Worm (Caenorhabditis elegans) whole organism, L4 larva: ENCODE results near the gene pals-20.

Experiments used
- D1046.2 ChIP-seq: fragments of 200-800 bp; sonication (Bioruptor generic); IDR thresholded peaks from 2 replicates; pipeline ENCODE4 v1.3.6; 2022; ENCODE audit warnings: missing genetic modification characterization, missing compliant biosample characterization
- F44E2.7 ChIP-seq: fragments of 200-800 bp; sonication (Bioruptor generic); IDR thresholded peaks from 2 replicates; pipeline ENCODE4 v2.1.2; 2022; ENCODE audit warnings: missing genetic modification characterization, missing compliant biosample characterization
- F49E8.2 ChIP-seq: sonication (generic microtip); optimal IDR thresholded peaks from 2 replicates; lab custom pipeline; 2016; ENCODE audit warnings: missing compliant biosample characterization, mild to moderate bottlenecking, missing genetic modification characterization, borderline replicate concordance
- T20F7.1 ChIP-seq: fragments of 200-800 bp; sonication (Bioruptor generic); optimal IDR thresholded peaks from 2 replicates; lab custom pipeline; 2018; ENCODE audit warnings: mild to moderate bottlenecking, missing genetic modification characterization, missing compliant biosample characterization
- Y48G9A.11 ChIP-seq: fragments of 200-800 bp; sonication (Bioruptor generic); IDR thresholded peaks from 2 replicates; pipeline ENCODE4 v1.3.6; 2022; ENCODE audit warnings: missing genetic modification reagents, missing genetic modification characterization, missing compliant biosample characterization
- Y5F2A.4 ChIP-seq: fragments of 200-800 bp; sonication (Bioruptor generic); optimal IDR thresholded peaks from 2 replicates; lab custom pipeline; 2018; ENCODE audit warnings: mild to moderate bottlenecking, missing genetic modification characterization, missing compliant biosample characterization
- ZK337.2 ChIP-seq: fragments of 200-800 bp; sonication (Bioruptor generic); IDR thresholded peaks from 2 replicates; pipeline ENCODE4 v1.3.6; 2022; ENCODE audit warnings: missing genetic modification reagents, missing genetic modification characterization, missing compliant biosample characterization
- ama-1 ChIP-seq: fragments of 150-350 bp; optimal IDR thresholded peaks from 2 replicates; lab custom pipeline; 2014; ENCODE audit warnings: inconsistent platforms, mixed read lengths
- ceh-82 ChIP-seq: sonication (generic microtip); optimal IDR thresholded peaks from 2 replicates; lab custom pipeline; 2017; ENCODE audit warnings: missing biosample characterization, missing genetic modification characterization
- ctbp-1 ChIP-seq: fragments of 200-800 bp; sonication (Bioruptor generic); IDR thresholded peaks from 2 replicates; pipeline ENCODE4 v1.3.6; 2022; ENCODE audit warnings: missing genetic modification reagents, missing genetic modification characterization, missing compliant biosample characterization
- daf-16 ChIP-seq, 3 experiments: sonication (generic microtip); optimal IDR thresholded peaks; 2 replicates each; lab custom pipeline; 2016 to 2017; ENCODE audit warnings: missing genetic modification characterization in 3 of 3, missing genetic modification reagents in 3 of 3, mild to moderate bottlenecking in 2 of 3, missing compliant biosample characterization in 2 of 3, missing biosample characterization in 1 of 3, moderate library complexity in 1 of 3
- daf-19 ChIP-seq: fragments of 200-800 bp; sonication (Bioruptor generic); conservative IDR thresholded peaks from 2 replicates; pipeline ENCODE4 v1.3.6; 2022; ENCODE audit warnings: missing genetic modification characterization, missing compliant biosample characterization
- daf-8 ChIP-seq: fragments of 200-800 bp; sonication (Bioruptor generic); IDR thresholded peaks from 2 replicates; pipeline ENCODE4 v1.3.6; 2022; ENCODE audit warnings: missing genetic modification characterization, missing compliant biosample characterization
- dmd-6 ChIP-seq: fragments of 200-800 bp; sonication (Bioruptor generic); IDR thresholded peaks from 2 replicates; pipeline ENCODE4 v1.3.6; 2022; ENCODE audit warnings: missing genetic modification reagents, missing genetic modification characterization, missing compliant biosample characterization
- duxl-1 ChIP-seq: sonication (generic microtip); optimal IDR thresholded peaks from 2 replicates; lab custom pipeline; 2016; ENCODE audit warnings: mild to moderate bottlenecking, missing genetic modification characterization, moderate library complexity, missing compliant biosample characterization; ENCODE audit not compliant: poor library complexity
- dve-1 ChIP-seq: sonication (generic microtip); optimal IDR thresholded peaks from 2 replicates; lab custom pipeline; 2017; ENCODE audit warnings: antibody characterized with exemption, mild to moderate bottlenecking, missing genetic modification characterization, missing compliant biosample characterization; ENCODE audit not compliant: insufficient read depth
- egl-43 ChIP-seq: fragments of 200-800 bp; sonication (Bioruptor generic); IDR thresholded peaks from 2 replicates; pipeline ENCODE4 v1.3.6; 2022; ENCODE audit warnings: missing genetic modification reagents, missing genetic modification characterization, missing compliant biosample characterization
- fkh-10 ChIP-seq: fragments of 150-350 bp; optimal IDR thresholded peaks from 2 replicates; lab custom pipeline; 2014; ENCODE audit warnings: missing biosample characterization, missing genetic modification reagents, missing genetic modification characterization
- gei-8 ChIP-seq: fragments of 200-800 bp; sonication (Bioruptor generic); optimal IDR thresholded peaks from 2 replicates; lab custom pipeline; 2018; ENCODE audit warnings: mild to moderate bottlenecking, missing genetic modification characterization, missing compliant biosample characterization
- hlh-11 ChIP-seq: fragments of 200-800 bp; sonication (Bioruptor generic); optimal IDR thresholded peaks from 2 replicates; lab custom pipeline; 2018; ENCODE audit warnings: mild to moderate bottlenecking, missing genetic modification characterization, missing compliant biosample characterization
- hlh-30 ChIP-seq: sonication (generic microtip); optimal IDR thresholded peaks from 2 replicates; lab custom pipeline; 2017; ENCODE audit warnings: antibody characterized with exemption, mild to moderate bottlenecking, missing genetic modification characterization, missing compliant biosample characterization; ENCODE audit not compliant: insufficient read depth
- lin-38 ChIP-seq: fragments of 200-800 bp; sonication (Bioruptor generic); IDR thresholded peaks from 2 replicates; pipeline ENCODE4 v1.3.6; 2022; ENCODE audit warnings: missing genetic modification reagents, missing genetic modification characterization, missing compliant biosample characterization
- madf-5 ChIP-seq, 2 experiments: fragments of 200-800 bp; sonication (Bioruptor generic); IDR thresholded peaks; 2 replicates each; pipeline ENCODE4 v1.3.6; 2022; ENCODE audit warnings: missing compliant biosample characterization in 2 of 2, missing genetic modification characterization in 2 of 2
- madf-9 ChIP-seq: fragments of 200-800 bp; sonication (Bioruptor generic); conservative IDR thresholded peaks from 2 replicates; pipeline ENCODE4 v1.3.6; 2022; ENCODE audit warnings: missing genetic modification reagents, missing genetic modification characterization, missing compliant biosample characterization
- mxl-2 ChIP-seq: fragments of 200-800 bp; sonication (Bioruptor generic); conservative IDR thresholded peaks from 2 replicates; pipeline ENCODE4 v1.3.6; 2022; ENCODE audit warnings: missing genetic modification reagents, missing genetic modification characterization, missing compliant biosample characterization
- nhr-102 ChIP-seq: sonication (generic microtip); optimal IDR thresholded peaks from 2 replicates; lab custom pipeline; 2016; ENCODE audit warnings: mild to moderate bottlenecking, missing genetic modification characterization, moderate library complexity, missing compliant biosample characterization
- nhr-28 ChIP-seq: fragments of 150-350 bp; optimal IDR thresholded peaks from 2 replicates; lab custom pipeline; 2014; ENCODE audit warnings: missing biosample characterization, missing genetic modification characterization
- nhr-42 ChIP-seq: fragments of 200-800 bp; sonication (Bioruptor generic); IDR thresholded peaks from 2 replicates; pipeline ENCODE4 v1.3.6; 2022; ENCODE audit warnings: missing genetic modification characterization, missing compliant biosample characterization
- nhr-48 ChIP-seq: sonication (generic microtip); optimal IDR thresholded peaks from 2 replicates; lab custom pipeline; 2016; ENCODE audit warnings: mild to moderate bottlenecking, missing genetic modification characterization, missing compliant biosample characterization
- nhr-76 ChIP-seq: fragments of 150-350 bp; optimal IDR thresholded peaks from 2 replicates; lab custom pipeline; 2014; ENCODE audit warnings: missing biosample characterization, missing genetic modification characterization
- nhr-77 ChIP-seq: fragments of 150-350 bp; optimal IDR thresholded peaks from 2 replicates; lab custom pipeline; 2014; ENCODE audit warnings: missing biosample characterization, missing genetic modification characterization
- pha-4 ChIP-seq, 2 experiments: fragments of 150-350 bp in 1 of 2; fragments of 200-800 bp in 1 of 2; sonication (Bioruptor generic) in 1 of 2; IDR thresholded peaks in 1 of 2; optimal IDR thresholded peaks in 1 of 2; 2 replicates each; pipeline versions ENCODE4 v1.3.6 to Lab custom; 2014 to 2022; ENCODE audit warnings: missing genetic modification characterization in 2 of 2, missing genetic modification reagents in 2 of 2, missing biosample characterization in 1 of 2, missing compliant biosample characterization in 1 of 2
- pqm-1 ChIP-seq: sonication (generic microtip); optimal IDR thresholded peaks from 2 replicates; lab custom pipeline; 2017; ENCODE audit warnings: missing biosample characterization, missing genetic modification characterization
- rbr-2 ChIP-seq: sonication (generic microtip); optimal IDR thresholded peaks from 2 replicates; lab custom pipeline; 2016; ENCODE audit warnings: missing genotype, missing genetic modification characterization, missing compliant biosample characterization
- snpc-4 ChIP-seq: fragments of 150-350 bp; optimal IDR thresholded peaks from 2 replicates; lab custom pipeline; 2014; ENCODE audit warnings: missing biosample characterization, missing genetic modification characterization
- tag-97 ChIP-seq: fragments of 200-800 bp; sonication (Bioruptor generic); IDR thresholded peaks from 2 replicates; pipeline ENCODE4 v1.3.6; 2022; ENCODE audit warnings: missing genetic modification characterization, missing compliant biosample characterization
- unc-39 ChIP-seq: sonication (generic microtip); optimal IDR thresholded peaks from 2 replicates; lab custom pipeline; 2017; ENCODE audit warnings: missing biosample characterization, missing genetic modification characterization
- zip-11 ChIP-seq: fragments of 200-800 bp; sonication (Bioruptor generic); IDR thresholded peaks from 2 replicates; pipeline ENCODE4 v1.3.6; 2022; ENCODE audit warnings: missing genetic modification characterization, missing compliant biosample characterization
- ztf-11 ChIP-seq: fragments of 150-350 bp; optimal IDR thresholded peaks from 2 replicates; lab custom pipeline; 2014; ENCODE audit warnings: missing biosample characterization, missing genetic modification characterization

Gene pals-20

ce11 chrIII:1413890-1414613, 25.9 kb upstream of the pals-20 start, which contains the start of gene Y82E9BR.14:
TSS of gene Y82E9BR.14 (minus strand) at chrIII:1414116.
- TF ChIP-seq dve-1 (tag; lab: Kevin White, UChicago): no peak
- no peak for TF ChIP-seq ztf-11 (tag; lab: Kevin White, UChicago)
- TF ChIP-seq zip-11 (GFP tag; lab: Robert Waterston, UW): no peak
- TF ChIP-seq ZK337.2 (GFP tag; lab: Robert Waterston, UW): no peak
- TF ChIP-seq nhr-42 (GFP tag; lab: Robert Waterston, UW): no peak
- TF ChIP-seq nhr-48 (tag; lab: Kevin White, UChicago): no peak
- TF ChIP-seq madf-9 (GFP tag; lab: Robert Waterston, UW): no peak
- TF ChIP-seq T20F7.1 (GFP tag; lab: Kevin White, UChicago): peak; percentile 14
- no peak for TF ChIP-seq unc-39 (tag; lab: Kevin White, UChicago)
- TF ChIP-seq F44E2.7 (GFP tag; lab: Robert Waterston, UW): no peak
- TF ChIP-seq tag-97 (GFP tag; lab: Robert Waterston, UW): no peak
- TF ChIP-seq Y5F2A.4: no peak
- TF ChIP-seq snpc-4 (tag; lab: Kevin White, UChicago): no peak
- TF ChIP-seq daf-19 (GFP tag; lab: Robert Waterston, UW): no peak
- TF ChIP-seq nhr-102 (tag; lab: Kevin White, UChicago): no peak
- TF ChIP-seq ama-1 (lab: Kevin White, UChicago): peak; percentile 13
- peak; percentile 66 for TF ChIP-seq pqm-1
- TF ChIP-seq nhr-28 (tag; lab: Kevin White, UChicago): peak; percentile 20
- no peak for TF ChIP-seq daf-16 (GFP tag; optimal IDR thresholded peaks at IDR 0.05; lab: Kevin White, UChicago)
- TF ChIP-seq daf-16 (tag; optimal IDR thresholded peaks at IDR 0.05; lab: Kevin White, UChicago): peak; percentile 18
- no peak for TF ChIP-seq pha-4 (GFP tag; IDR thresholded peaks at IDR 0.05; lab: Robert Waterston, UW)
- TF ChIP-seq pha-4 (tag; optimal IDR thresholded peaks at IDR 0.05; lab: Kevin White, UChicago): no peak
- no peak for TF ChIP-seq madf-5 (GFP tag; IDR thresholded peaks at IDR 0.05; lab: Robert Waterston, UW)
- no peak for TF ChIP-seq gei-8 (GFP tag; lab: Kevin White, UChicago)
- TF ChIP-seq daf-8: no peak
- TF ChIP-seq rbr-2 (tag; lab: Kevin White, UChicago): no peak
- TF ChIP-seq, all 104 proteins: peak for 5

- TF ChIP-seq lin-38 (GFP tag; lab: Robert Waterston, UW) (peak; percentile 83), F49E8.2 (tag; lab: Kevin White, UChicago) (peak; percentile 6), fkh-10 (GFP tag; lab: Kevin White, UChicago) (no peak)
- TF ChIP-seq, all 104 proteins: peak for 2
Measured at ce11 chrIII:1413125-1413837, 25.2 kb upstream of the pals-20 start.

ce11 chrIII:1409139-1409538, 21.0 kb upstream of the pals-20 start, which contains the start of gene Y82E9BR.22:
TSS of gene Y82E9BR.22 (minus strand) at chrIII:1409239.
- TF ChIP-seq mxl-2 (GFP tag; lab: Robert Waterston, UW) (no peak), madf-5 (GFP tag; IDR thresholded peaks at IDR 0.05; lab: Robert Waterston, UW) (no peak)

- TF ChIP-seq unc-39 (tag; lab: Kevin White, UChicago): no peak
Measured at ce11 chrIII:1403108-1403507, 15.0 kb upstream of the pals-20 start, which contains the start of gene pals-18. TSS of gene pals-18 (plus strand) at chrIII:1403408.

- no peak for TF ChIP-seq lin-38 (GFP tag; lab: Robert Waterston, UW)
- TF ChIP-seq nhr-42 (GFP tag; lab: Robert Waterston, UW): no peak
- no peak for TF ChIP-seq nhr-76 (tag; lab: Kevin White, UChicago)
- TF ChIP-seq Y48G9A.11 (GFP tag; lab: Robert Waterston, UW): no peak
- TF ChIP-seq ceh-82 (tag; lab: Kevin White, UChicago): no peak
- TF ChIP-seq D1046.2 (GFP tag; lab: Robert Waterston, UW): no peak
- peak; percentile 14 for TF ChIP-seq hlh-30 (tag; lab: Kevin White, UChicago)
- TF ChIP-seq dve-1 (tag; lab: Kevin White, UChicago): peak; percentile 30
- peak; percentile 85 for TF ChIP-seq nhr-28 (tag; lab: Kevin White, UChicago)
- no peak for TF ChIP-seq ctbp-1 (GFP tag; lab: Robert Waterston, UW)
- peak; percentile 58 for TF ChIP-seq nhr-77 (tag; lab: Kevin White, UChicago)
- no peak for TF ChIP-seq duxl-1 (tag; lab: Kevin White, UChicago)
- peak; percentile 47; the same call in 1 of the 2 replicates for TF ChIP-seq dmd-6 (GFP tag; lab: Robert Waterston, UW)
- peak; percentile 17 for TF ChIP-seq hlh-11 (tag; lab: Kevin White, UChicago)
- no peak for TF ChIP-seq egl-43 (GFP tag; lab: Robert Waterston, UW)
Measured at ce11 chrIII:1401497-1401990, 13.4 kb upstream of the pals-20 start, which contains the start of gene pals-19. TSS of gene pals-19 (plus strand) at chrIII:1401940.
